Worm (Caenorhabditis elegans): Measurements from ENCODE around the gene shl-1.

Gene shl-1

ce11 chrIV:6377335-6378069, 6.4 kb downstream of the shl-1 start:
- no peak for TF ChIP-seq zag-1 (tag; optimal IDR thresholded peaks at IDR 0.05)
- TF ChIP-seq elt-1 (tag; optimal IDR thresholded peaks at IDR 0.05), result no peak
- no peak for TF ChIP-seq lsy-12 (tag; optimal IDR thresholded peaks at IDR 0.05)
- TF ChIP-seq elt-3 (tag; optimal IDR thresholded peaks at IDR 0.05), result no peak
- TF ChIP-seq snpc-4 (tag; optimal IDR thresholded peaks at IDR 0.05), result no peak
- TF ChIP-seq unc-62 (GFP tag; optimal IDR thresholded peaks at IDR 0.05), result no peak
- TF ChIP-seq lin-39 (tag; optimal IDR thresholded peaks at IDR 0.05), result no peak
- no peak for TF ChIP-seq nhr-76 (tag; optimal IDR thresholded peaks at IDR 0.05)
- no peak for TF ChIP-seq fos-1 (tag; optimal IDR thresholded peaks at IDR 0.05)
- TF ChIP-seq nhr-12 (tag; optimal IDR thresholded peaks at IDR 0.05), result no peak
- TF ChIP-seq pqm-1 (tag; optimal IDR thresholded peaks at IDR 0.05), result no peak
- no peak for TF ChIP-seq egl-27 (tag; optimal IDR thresholded peaks at IDR 0.05)
- TF ChIP-seq sea-2 (GFP tag; optimal IDR thresholded peaks at IDR 0.05), result no peak
- TF ChIP-seq nhr-67 (tag; optimal IDR thresholded peaks at IDR 0.05), result no peak
- TF ChIP-seq aly-2 (tag; optimal IDR thresholded peaks at IDR 0.05), result no peak
- TF ChIP-seq ceh-16 (tag; optimal IDR thresholded peaks at IDR 0.05), result no peak

- no peak for TF ChIP-seq skn-1 (tag; optimal IDR thresholded peaks at IDR 0.05)
- TF ChIP-seq lsy-12 (tag; optimal IDR thresholded peaks at IDR 0.05), result no peak
- peak; percentile 56 for TF ChIP-seq nhr-25 (tag; optimal IDR thresholded peaks at IDR 0.05)
- no peak for TF ChIP-seq egl-27 (tag; optimal IDR thresholded peaks at IDR 0.05)
- TF ChIP-seq nhr-12 (tag; optimal IDR thresholded peaks at IDR 0.05), result no peak
- TF ChIP-seq lin-39 (tag; optimal IDR thresholded peaks at IDR 0.05), result peak; percentile 63
- no peak for TF ChIP-seq fos-1 (tag; optimal IDR thresholded peaks at IDR 0.05)
- TF ChIP-seq nhr-23 (tag; optimal IDR thresholded peaks at IDR 0.05), result peak; percentile 69
- TF ChIP-seq lin-15B (tag; optimal IDR thresholded peaks at IDR 0.05), result peak; percentile 95
- peak; percentile 79 for TF ChIP-seq snpc-4 (tag; optimal IDR thresholded peaks at IDR 0.05)
- no peak for TF ChIP-seq nhr-237 (tag; optimal IDR thresholded peaks at IDR 0.05)
- no peak for TF ChIP-seq ZK546.5 (tag; optimal IDR thresholded peaks at IDR 0.05)
- no peak for TF ChIP-seq egl-5 (tag; optimal IDR thresholded peaks at IDR 0.05)
- TF ChIP-seq unc-62 (GFP tag; optimal IDR thresholded peaks at IDR 0.05), result no peak
- TF ChIP-seq ama-1 (optimal IDR thresholded peaks at IDR 0.05), result no peak
- TF ChIP-seq R02D3.7 (tag; optimal IDR thresholded peaks at IDR 0.05), result peak; percentile 81
- no peak for TF ChIP-seq nhr-11 (tag; optimal IDR thresholded peaks at IDR 0.05)
- no peak for TF ChIP-seq nhr-77 (tag; optimal IDR thresholded peaks at IDR 0.05)
- peak; percentile 89 for TF ChIP-seq pha-4 (tag; optimal IDR thresholded peaks at IDR 0.05)
- no peak for TF ChIP-seq pqm-1 (tag; optimal IDR thresholded peaks at IDR 0.05)
- peak; percentile 70 for TF ChIP-seq hmg-11 (tag; optimal IDR thresholded peaks at IDR 0.05)
- no peak for TF ChIP-seq nhr-28 (tag; optimal IDR thresholded peaks at IDR 0.05)
- TF ChIP-seq elt-1 (tag; optimal IDR thresholded peaks at IDR 0.05), result no peak
- peak; percentile 70 for TF ChIP-seq nfya-1 (tag; optimal IDR thresholded peaks at IDR 0.05; ENCODE audit: insufficient read depth)
- TF ChIP-seq nhr-43 (tag; optimal IDR thresholded peaks at IDR 0.05; ENCODE audit: poor library complexity, severe bottlenecking), result peak; percentile 45
- TF ChIP-seq elt-2 (tag; optimal IDR thresholded peaks at IDR 0.05), result peak; percentile 46
- no peak for TF ChIP-seq mml-1 (tag; optimal IDR thresholded peaks at IDR 0.05)
- peak; percentile 21 for TF ChIP-seq jun-1 (tag; optimal IDR thresholded peaks at IDR 0.05)
Observed at ce11 chrIV:6376473-6377115, 7.3 kb downstream of the shl-1 start, which contains the start of the genes hrpf-2 and bli-6. TSS of gene hrpf-2 (minus strand) at chrIV:6376523. TSS of gene bli-6 (plus strand) at chrIV:6377065.

- TF ChIP-seq lin-39 (tag; optimal IDR thresholded peaks at IDR 0.05), result no peak
- no peak for TF ChIP-seq skn-1 (tag; optimal IDR thresholded peaks at IDR 0.05)
- no peak for TF ChIP-seq ZK546.5 (tag; optimal IDR thresholded peaks at IDR 0.05)
- no peak for TF ChIP-seq nhr-23 (tag; optimal IDR thresholded peaks at IDR 0.05)
Observed at ce11 chrIV:6373721-6374120, 10.1 kb downstream of the shl-1 start.

ce11 chrIV:6372993-6373392, 10.9 kb downstream of the shl-1 start, which contains the start of gene smg-3:
TSS of gene smg-3 (minus strand) at chrIV:6373093.
- TF ChIP-seq ztf-4 (tag; optimal IDR thresholded peaks at IDR 0.05) (no peak), nhr-77 (tag; optimal IDR thresholded peaks at IDR 0.05) (no peak), lin-39 (tag; optimal IDR thresholded peaks at IDR 0.05) (no peak), fkh-2 (tag; optimal IDR thresholded peaks at IDR 0.05) (no peak), elt-1 (tag; optimal IDR thresholded peaks at IDR 0.05) (no peak), nhr-11 (tag; optimal IDR thresholded peaks at IDR 0.05) (no peak), egl-5 (tag; optimal IDR thresholded peaks at IDR 0.05) (no peak)

Measured in whole organism, L3 larva.